Worm (Caenorhabditis elegans) whole organism, L1 larva: ENCODE measurements around the gene T06D8.2.

Source experiments
- ceh-82 ChIP-seq, 3 experiments: fragments of 150-350 bp in 1 of 3; sonication (generic microtip) in 2 of 3; optimal IDR thresholded peaks; 2 replicates each; lab custom pipeline; 2014 to 2017; ENCODE audit warnings: missing biosample characterization in 3 of 3, missing genetic modification characterization in 3 of 3
- nhr-12 ChIP-seq: sonication (generic microtip); optimal IDR thresholded peaks from 2 replicates; lab custom pipeline; 2017; ENCODE audit warnings: missing biosample characterization, missing genetic modification characterization
- nhr-237 ChIP-seq: fragments of 150-350 bp; optimal IDR thresholded peaks from 2 replicates; lab custom pipeline; 2014; ENCODE audit warnings: missing biosample characterization, missing genetic modification characterization
- zag-1 ChIP-seq: fragments of 150-350 bp; optimal IDR thresholded peaks from 2 replicates; lab custom pipeline; 2014; ENCODE audit warnings: missing biosample characterization, missing genetic modification characterization

ce11 chrII:11234751-11235150, 8.3 kb downstream of the T06D8.2 start, which contains the start of gene cox-15:
- TF ChIP-seq ceh-82 (tag; optimal IDR thresholded peaks at IDR 0.05; lab: Kevin White, UChicago) (no peak), nhr-12 (tag; lab: Kevin White, UChicago) (no peak), zag-1 (tag; lab: Kevin White, UChicago) (no peak), nhr-237 (tag; lab: Kevin White, UChicago) (no peak)
